Fruit fly (Drosophila melanogaster): ENCODE measurements around the gene Raf.

Gene Raf

dm6 chrX:2303771-2304513, 8.7 kb downstream of the Raf start (continued):
- peak; percentile 60 for TF ChIP-seq CG14965 (GFP tag; optimal IDR thresholded peaks at IDR 0.05; ENCODE audit: borderline replicate concordance)
- TF ChIP-seq ranshi (GFP tag; IDR thresholded peaks at IDR 0.05) = peak; percentile 83
- peak; percentile 57; the same call in 1 of the 2 replicates for TF ChIP-seq wdn (GFP tag; IDR thresholded peaks at IDR 0.05)
- TF ChIP-seq Opbp (GFP tag; IDR thresholded peaks at IDR 0.05; ENCODE audit: partially characterized antibody) = no peak
- TF ChIP-seq kah (GFP tag; optimal IDR thresholded peaks at IDR 0.05) = peak; percentile 57
- TF ChIP-seq CG16813 (GFP tag; IDR thresholded peaks at IDR 0.05; ENCODE audit: partially characterized antibody) = no peak
- TF ChIP-seq CG16815 (GFP tag; optimal IDR thresholded peaks at IDR 0.05) = peak; percentile 88
- TF ChIP-seq CG34224 (GFP tag; IDR thresholded peaks at IDR 0.05; ENCODE audit: partially characterized antibody) = no peak
- TF ChIP-seq CG3281 (GFP tag; optimal IDR thresholded peaks at IDR 0.05) = peak; percentile 89
- peak; percentile 73 for TF ChIP-seq klu (GFP tag; IDR thresholded peaks at IDR 0.05)
- TF ChIP-seq CG2199 (GFP tag; IDR thresholded peaks at IDR 0.05) = no peak
- TF ChIP-seq CG31365 (tag; optimal IDR thresholded peaks at IDR 0.05) = peak; percentile 78
- peak; percentile 90 for TF ChIP-seq dm (GFP tag; optimal IDR thresholded peaks at IDR 0.05)
- TF ChIP-seq CG13123 (GFP tag; optimal IDR thresholded peaks at IDR 0.05) = peak; percentile 62
- TF ChIP-seq gfzf (GFP tag; optimal IDR thresholded peaks at IDR 0.05) = no peak
- peak; percentile 86 for TF ChIP-seq Sox102F (GFP tag; optimal IDR thresholded peaks at IDR 0.05)
- TF ChIP-seq row (GFP tag; IDR thresholded peaks at IDR 0.05) = peak; percentile 99
- peak; percentile 92 for TF ChIP-seq pb (GFP tag; optimal IDR thresholded peaks at IDR 0.05)
- peak; percentile 69 for TF ChIP-seq gsb (GFP tag; IDR thresholded peaks at IDR 0.05)
- peak; percentile 93 for TF ChIP-seq Fer1 (GFP tag; optimal IDR thresholded peaks at IDR 0.05)
- peak; percentile 63; the same call in 1 of the 2 replicates for TF ChIP-seq sens-2 (GFP tag; IDR thresholded peaks at IDR 0.05)
- TF ChIP-seq phol (tag; optimal IDR thresholded peaks at IDR 0.05) = peak; percentile 87
- peak; percentile 79 for TF ChIP-seq Blimp-1 (GFP tag; optimal IDR thresholded peaks at IDR 0.05)
- no peak for TF ChIP-seq Dp (GFP tag; optimal IDR thresholded peaks at IDR 0.05)
- TF ChIP-seq ewg (GFP tag; optimal IDR thresholded peaks at IDR 0.05) = peak; percentile 81
- TF ChIP-seq CG2202 (tag; optimal IDR thresholded peaks at IDR 0.05) = peak; percentile 68
- TF ChIP-seq cato (GFP tag; optimal IDR thresholded peaks at IDR 0.05; ENCODE audit: borderline replicate concordance) = peak; percentile 77
- peak; percentile 19 for TF ChIP-seq grn (GFP tag; optimal IDR thresholded peaks at IDR 0.05)
- TF ChIP-seq Med (GFP tag) = peak; percentile 97
- peak; percentile 80 for TF ChIP-seq CG5245 (GFP tag; optimal IDR thresholded peaks at IDR 0.05)
- TF ChIP-seq lov (optimal IDR thresholded peaks at IDR 0.05) = no peak
- no peak for TF ChIP-seq lov (GFP tag; IDR thresholded peaks at IDR 0.05)
- no peak; the same call in 1 of the 2 replicates for TF ChIP-seq Scr (GFP tag; IDR thresholded peaks at IDR 0.05; ENCODE audit: partially characterized antibody)
- TF ChIP-seq fu2 (GFP tag; optimal IDR thresholded peaks at IDR 0.05) = peak; percentile 94
- TF ChIP-seq NK7.1 (GFP tag; optimal IDR thresholded peaks at IDR 0.05) = peak; percentile 91
- peak; percentile 89 for TF ChIP-seq CG3163 (GFP tag; optimal IDR thresholded peaks at IDR 0.05)
- TF ChIP-seq hbn (GFP tag; IDR thresholded peaks at IDR 0.05; ENCODE audit: partially characterized antibody) = no peak
- peak; percentile 92 for TF ChIP-seq CG8924 (tag; optimal IDR thresholded peaks at IDR 0.05)
- peak; percentile 66 for TF ChIP-seq danr (GFP tag; IDR thresholded peaks at IDR 0.05)
- TF ChIP-seq sim (GFP tag; IDR thresholded peaks at IDR 0.05) = peak; percentile 17; the same call in 1 of the 2 replicates
- TF ChIP-seq lola (GFP tag; optimal IDR thresholded peaks at IDR 0.05) = peak in 1 of 3 experiments; percentile 82
- peak; percentile 62 for TF ChIP-seq trh (GFP tag; optimal IDR thresholded peaks at IDR 0.05)
- peak; percentile 89 for TF ChIP-seq Side (GFP tag; optimal IDR thresholded peaks at IDR 0.05)
- TF ChIP-seq CG43689 (GFP tag; IDR thresholded peaks at IDR 0.05) = no peak
- peak; percentile 68; the same call in 2 of the 3 replicates for TF ChIP-seq z (GFP tag; IDR thresholded peaks at IDR 0.05)
- TF ChIP-seq CG10321 (GFP tag; IDR thresholded peaks at IDR 0.05) = peak; percentile 70; the same call in 1 of the 2 replicates
- TF ChIP-seq Xbp1 (GFP tag; optimal IDR thresholded peaks at IDR 0.05) = peak; percentile 90
- peak; percentile 82 for TF ChIP-seq chm (GFP tag; IDR thresholded peaks at IDR 0.05)
- peak; percentile 87 for TF ChIP-seq CG10209 (GFP tag; optimal IDR thresholded peaks at IDR 0.05)
